Fruit fly (Drosophila melanogaster) whole organism, embryonic: ENCODE measurements around the gene Cubn.
A peak's percentile ranks its signal among the peaks of the same experiment; 100 is the strongest.

ENCODE experiments used
- Bdp1 ChIP-seq: fragments of 200-800 bp; sonication (Bioruptor generic); optimal IDR thresholded peaks from 3 replicates; lab custom pipeline; 2016; ENCODE audit warnings: missing biosample characterization, missing genetic modification characterization
- C15 ChIP-seq: fragments of 200-800 bp; sonication (Bioruptor generic); IDR thresholded peaks from 3 replicates; pipeline ENCODE4 v1.3.6; 2022; ENCODE audit warnings: missing biosample characterization, missing genetic modification characterization
- CG10321 ChIP-seq: fragments of 200-800 bp; sonication (Bioruptor generic); IDR thresholded peaks from 2 replicates; pipeline ENCODE4 v1.3.6; 2022; ENCODE audit warnings: missing biosample characterization, missing genetic modification characterization
- CG11504 ChIP-seq: fragments of 200-800 bp; sonication (Bioruptor generic); optimal IDR thresholded peaks from 3 replicates; lab custom pipeline; 2019; ENCODE audit warnings: missing biosample characterization, mild to moderate bottlenecking, missing genetic modification characterization, moderate library complexity
- CG12155 ChIP-seq: fragments of 200-800 bp; sonication (Bioruptor generic); optimal IDR thresholded peaks from 3 replicates; lab custom pipeline; 2016; ENCODE audit warnings: missing biosample characterization, missing genetic modification characterization
- CG16813 ChIP-seq: fragments of 200-800 bp; sonication (Bioruptor generic); IDR thresholded peaks from 3 replicates; pipeline ENCODE4 v1.3.6; 2022; ENCODE audit warnings: missing biosample characterization, missing genetic modification characterization; ENCODE audit not compliant: partially characterized antibody
- CG18011 ChIP-seq: fragments of 200-800 bp; sonication (Bioruptor generic); optimal IDR thresholded peaks from 2 replicates; lab custom pipeline; 2017; ENCODE audit warnings: missing biosample characterization, missing genetic modification characterization, mild to moderate bottlenecking, moderate library complexity, missing genotype
- CG18262 ChIP-seq: fragments of 200-800 bp; optimal IDR thresholded peaks from 3 replicates; lab custom pipeline; 2019; ENCODE audit warnings: missing biosample characterization, mild to moderate bottlenecking, missing genetic modification characterization, moderate library complexity
- CG18476 ChIP-seq: fragments of 200-800 bp; sonication (Bioruptor generic); optimal IDR thresholded peaks from 2 replicates; lab custom pipeline; 2016; ENCODE audit warnings: missing biosample characterization, mild to moderate bottlenecking, missing genetic modification characterization
- CG30431 ChIP-seq: fragments of 200-800 bp; sonication (Bioruptor generic); optimal IDR thresholded peaks from 2 replicates; lab custom pipeline; 2017; ENCODE audit warnings: missing biosample characterization, missing genetic modification characterization
- CG32772 ChIP-seq: fragments of 200-800 bp; sonication (Bioruptor generic); IDR thresholded peaks from 2 replicates; pipeline ENCODE4 v1.3.6; 2022; ENCODE audit warnings: missing biosample characterization, missing genetic modification characterization
- CG4282 ChIP-seq: fragments of 200-800 bp; sonication (Bioruptor generic); optimal IDR thresholded peaks from 2 replicates; lab custom pipeline; 2016; ENCODE audit warnings: missing biosample characterization, missing genetic modification characterization
- CG43689 ChIP-seq: fragments of 200-800 bp; sonication (Bioruptor generic); IDR thresholded peaks from 2 replicates; pipeline ENCODE4 v1.3.6; 2022; ENCODE audit warnings: missing biosample characterization, missing genetic modification characterization
- CG6272 ChIP-seq: fragments of 200-800 bp; sonication (Bioruptor generic); IDR thresholded peaks from 2 replicates; pipeline ENCODE4 v1.3.6; 2022; ENCODE audit warnings: missing biosample characterization, missing genetic modification characterization
- CG9609 ChIP-seq: fragments of 200-800 bp; sonication (Bioruptor generic); optimal IDR thresholded peaks from 3 replicates; lab custom pipeline; 2016; ENCODE audit warnings: missing biosample characterization, missing genetic modification characterization
- CTCF ChIP-seq: fragments of 200-800 bp; sonication (Bioruptor generic); optimal IDR thresholded peaks from 2 replicates; lab custom pipeline; 2017; ENCODE audit warnings: missing biosample characterization, mild to moderate bottlenecking, missing genetic modification characterization, moderate library complexity
- CrebB ChIP-seq: fragments of 200-800 bp; sonication (Bioruptor generic); optimal IDR thresholded peaks from 3 replicates; lab custom pipeline; 2018; ENCODE audit warnings: missing biosample characterization, mild to moderate bottlenecking, missing genetic modification characterization
- D19A ChIP-seq: fragments of 200-800 bp; optimal IDR thresholded peaks from 3 replicates; lab custom pipeline; 2019; ENCODE audit warnings: missing biosample characterization, mild to moderate bottlenecking, missing genetic modification characterization, moderate library complexity
- Dp ChIP-seq: fragments of 200-800 bp; sonication (Bioruptor generic); optimal IDR thresholded peaks from 2 replicates; lab custom pipeline; 2018; ENCODE audit warnings: missing biosample characterization, mild to moderate bottlenecking, missing genetic modification characterization, moderate library complexity
- Ets97D ChIP-seq: fragments of 200-800 bp; sonication (Bioruptor generic); optimal IDR thresholded peaks from 3 replicates; lab custom pipeline; 2016; ENCODE audit warnings: missing biosample characterization, missing genetic modification characterization
- Fer2 ChIP-seq: fragments of 200-800 bp; sonication (Bioruptor generic); optimal IDR thresholded peaks from 2 replicates; lab custom pipeline; 2018; ENCODE audit warnings: missing biosample characterization, mild to moderate bottlenecking, missing genetic modification characterization, moderate library complexity
- Mrtf ChIP-seq: fragments of 200-800 bp; sonication (Bioruptor generic); IDR thresholded peaks from 3 replicates; pipeline ENCODE4 v1.3.6; 2022; ENCODE audit warnings: missing biosample characterization, missing genetic modification characterization
- Pdp1 ChIP-seq, 2 experiments: fragments of 200-800 bp; sonication (Bioruptor generic); optimal IDR thresholded peaks; 3 replicates each; lab custom pipeline; 2016; ENCODE audit warnings: missing biosample characterization in 2 of 2, missing genetic modification characterization in 2 of 2, mild to moderate bottlenecking in 1 of 2, moderate library complexity in 1 of 2
- Rx ChIP-seq: fragments of 200-800 bp; sonication (Bioruptor generic); IDR thresholded peaks from 2 replicates; pipeline ENCODE4 v1.3.6; 2022; ENCODE audit warnings: missing biosample characterization, missing genetic modification characterization
- Sry-δ ChIP-seq: fragments of 200-800 bp; sonication (Bioruptor generic); optimal IDR thresholded peaks from 2 replicates; lab custom pipeline; 2016; ENCODE audit warnings: missing biosample characterization, missing genetic modification characterization
- Stat92E ChIP-seq, 3 experiments: fragments of >200 bp in 2 of 3; fragments of 200-800 bp in 1 of 3; sonication (Bioruptor generic) in 1 of 3; optimal IDR thresholded peaks; 2 replicates each; lab custom pipeline; 2017 to 2019; ENCODE audit warnings: missing biosample characterization in 3 of 3, missing genetic modification characterization in 3 of 3, mild to moderate bottlenecking in 1 of 3, moderate library complexity in 1 of 3
- Tbp ChIP-seq: fragments of >200 bp; optimal IDR thresholded peaks from 2 replicates; lab custom pipeline; 2018; ENCODE audit warnings: missing biosample characterization, missing genetic modification characterization
- ash1 ChIP-seq: fragments of 200-800 bp; sonication (Bioruptor generic); optimal IDR thresholded peaks from 2 replicates; lab custom pipeline; 2018; ENCODE audit warnings: missing biosample characterization, mild to moderate bottlenecking, missing genetic modification characterization
- cato ChIP-seq: fragments of 200-800 bp; sonication (Bioruptor generic); optimal IDR thresholded peaks from 2 replicates; lab custom pipeline; 2016; ENCODE audit warnings: missing biosample characterization, missing genetic modification characterization, borderline replicate concordance
- disco-r ChIP-seq: fragments of 200-800 bp; sonication (Bioruptor generic); optimal IDR thresholded peaks from 2 replicates; lab custom pipeline; 2016; ENCODE audit warnings: missing biosample characterization, missing genetic modification characterization
- eyg ChIP-seq: fragments of 200-800 bp; sonication (Bioruptor generic); optimal IDR thresholded peaks from 3 replicates; lab custom pipeline; 2016; ENCODE audit warnings: missing biosample characterization, missing genetic modification characterization
- gfzf ChIP-seq: fragments of 200-800 bp; sonication (Bioruptor generic); optimal IDR thresholded peaks from 2 replicates; lab custom pipeline; 2016; ENCODE audit warnings: missing biosample characterization, mild to moderate bottlenecking, missing genetic modification characterization, moderate library complexity
- hbn ChIP-seq: fragments of 200-800 bp; sonication (Bioruptor generic); IDR thresholded peaks from 2 replicates; pipeline ENCODE4 v1.3.6; 2022; ENCODE audit warnings: missing biosample characterization, missing genetic modification characterization; ENCODE audit not compliant: partially characterized antibody
- kni ChIP-seq: fragments of 200-800 bp; sonication (Bioruptor generic); optimal IDR thresholded peaks from 3 replicates; lab custom pipeline; 2017; ENCODE audit warnings: mild to moderate bottlenecking, missing biosample characterization, missing genetic modification reagents, missing genetic modification characterization
- lmd ChIP-seq: fragments of 200-800 bp; sonication (Bioruptor generic); IDR thresholded peaks from 2 replicates; pipeline ENCODE4 v1.3.6; 2022; ENCODE audit warnings: missing biosample characterization, missing genetic modification characterization
- luna ChIP-seq: fragments of 200-800 bp; sonication (Bioruptor generic); optimal IDR thresholded peaks from 2 replicates; lab custom pipeline; 2016; ENCODE audit warnings: missing biosample characterization, missing genetic modification characterization
- pan ChIP-seq, 4 experiments: fragments of >200 bp in 3 of 4; fragments of 200-800 bp in 1 of 4; sonication (Bioruptor generic) in 1 of 4; optimal IDR thresholded peaks in 3 of 4; IDR thresholded peaks in 1 of 4; 2 replicates each; pipeline versions ENCODE4 v1.3.6 to Lab custom; 2017 to 2022; ENCODE audit warnings: missing biosample characterization in 2 of 4, missing genetic modification characterization in 2 of 4, mixed read lengths in 1 of 4
- peb ChIP-seq: fragments of 200-800 bp; sonication (Bioruptor generic); IDR thresholded peaks from 2 replicates; pipeline ENCODE4 v1.3.6; 2022; ENCODE audit warnings: missing biosample characterization, missing genetic modification characterization
- pho ChIP-seq: fragments of 200-800 bp; sonication (Bioruptor generic); optimal IDR thresholded peaks from 2 replicates; lab custom pipeline; 2016; ENCODE audit warnings: missing biosample characterization, missing genetic modification characterization
- pita ChIP-seq: fragments of 200-800 bp; sonication (Bioruptor generic); optimal IDR thresholded peaks from 2 replicates; lab custom pipeline; 2017; ENCODE audit warnings: missing biosample characterization, mild to moderate bottlenecking, missing genetic modification characterization
- pzg ChIP-seq: fragments of 200-800 bp; sonication (Bioruptor generic); optimal IDR thresholded peaks from 3 replicates; lab custom pipeline; 2018; ENCODE audit warnings: missing biosample characterization, mild to moderate bottlenecking, missing genetic modification characterization, moderate library complexity
- scrt ChIP-seq: fragments of 200-800 bp; sonication (Bioruptor generic); optimal IDR thresholded peaks from 2 replicates; lab custom pipeline; 2018; ENCODE audit warnings: missing biosample characterization, mild to moderate bottlenecking, missing genetic modification characterization, moderate library complexity
- sisA ChIP-seq: fragments of 200-800 bp; sonication (Bioruptor generic); IDR thresholded peaks from 2 replicates; pipeline ENCODE4 v1.3.6; 2022; ENCODE audit warnings: missing biosample characterization, missing genetic modification characterization
- slbo ChIP-seq: fragments of 200-800 bp; sonication (Bioruptor generic); IDR thresholded peaks from 2 replicates; pipeline ENCODE4 v1.3.6; 2022; ENCODE audit warnings: missing biosample characterization, missing genetic modification characterization
- so ChIP-seq: fragments of 200-800 bp; sonication (Bioruptor generic); IDR thresholded peaks from 3 replicates; pipeline ENCODE4 v1.3.6; 2022; ENCODE audit warnings: missing biosample characterization, missing genetic modification characterization
- sr ChIP-seq: fragments of 200-800 bp; sonication (Bioruptor generic); IDR thresholded peaks from 3 replicates; pipeline ENCODE4 v1.3.6; 2022; ENCODE audit warnings: missing biosample characterization, missing genetic modification characterization
- stwl ChIP-seq: fragments of 200-800 bp; sonication (Bioruptor generic); optimal IDR thresholded peaks from 3 replicates; lab custom pipeline; 2018; ENCODE audit warnings: missing biosample characterization, mild to moderate bottlenecking, missing genetic modification characterization, moderate library complexity
- zen2 ChIP-seq: fragments of 200-800 bp; sonication (Bioruptor generic); IDR thresholded peaks from 3 replicates; pipeline ENCODE4 v1.3.6; 2022; ENCODE audit warnings: missing biosample characterization, missing genetic modification characterization; ENCODE audit not compliant: partially characterized antibody
- zfh2 ChIP-seq: fragments of 200-800 bp; sonication (Bioruptor generic); optimal IDR thresholded peaks from 2 replicates; lab custom pipeline; 2016; ENCODE audit warnings: missing biosample characterization, missing genetic modification characterization

The Cubn gene

DNA sequence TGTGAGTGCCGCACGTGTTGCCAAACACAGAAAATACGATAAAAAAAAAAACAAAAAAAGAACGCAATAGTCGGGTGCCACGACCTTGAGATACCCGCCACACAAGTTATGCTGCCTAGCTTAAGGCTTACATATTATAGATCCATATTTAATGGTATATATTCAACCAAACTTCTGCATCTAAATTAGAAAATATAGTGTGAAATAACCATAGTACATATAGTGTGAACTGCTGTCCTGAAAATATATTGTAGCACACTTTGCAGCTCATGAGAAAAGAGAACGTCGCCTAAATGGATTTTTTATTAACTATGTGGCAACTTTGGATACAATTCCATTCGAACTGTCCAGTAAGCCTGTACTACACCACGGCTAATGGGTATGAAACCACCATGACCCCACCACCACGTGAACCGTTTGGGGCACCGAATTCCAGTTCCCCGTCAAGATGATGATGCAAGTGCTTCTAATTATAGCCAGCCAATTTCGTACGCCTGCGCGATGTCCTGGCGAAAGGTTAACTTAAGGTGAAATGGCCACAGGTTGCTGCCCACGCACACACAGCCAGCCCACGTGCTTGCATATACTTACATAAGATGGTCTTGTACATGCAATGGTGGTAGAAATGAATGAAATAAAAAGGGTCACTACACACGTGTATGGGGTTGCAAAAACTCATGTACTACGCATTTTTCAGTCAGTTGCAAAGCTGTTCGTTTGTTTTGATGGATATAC, 29.1 kb upstream of the Cubn start (continued):
- TF ChIP-seq kni, result peak; percentile 14
- TF ChIP-seq CG30431 (GFP tag; lab: Kevin White, UChicago), result peak; percentile 64
- TF ChIP-seq Stat92E (GFP tag; optimal IDR thresholded peaks at IDR 0.05; lab: Kevin White, UChicago), result no peak
- peak; percentile 77 for TF ChIP-seq lmd (GFP tag; lab: Robert Waterston, UW)
- peak; percentile 26 for TF ChIP-seq Fer2 (tag; lab: Kevin White, UChicago)
- TF ChIP-seq zen2 (GFP tag; lab: Robert Waterston, UW), result no peak
- peak; percentile 32 for TF ChIP-seq luna
- TF ChIP-seq hbn, result no peak
- TF ChIP-seq Dp (GFP tag; lab: Kevin White, UChicago), result no peak
- peak; percentile 44 for TF ChIP-seq Bdp1
- peak; percentile 80 to 90 for TF ChIP-seq Pdp1 (GFP tag; optimal IDR thresholded peaks at IDR 0.05; lab: Kevin White, UChicago)
- peak; percentile 6 for TF ChIP-seq CTCF
- TF ChIP-seq C15 (GFP tag; lab: Robert Waterston, UW), result 0 out of 3 replicates have a peak, but pooled peaks have one; percentile 20
- TF ChIP-seq CG16813 (GFP tag; lab: Robert Waterston, UW), result no peak
- TF ChIP-seq pho (GFP tag; lab: Kevin White, UChicago), result peak; percentile 74
- TF ChIP-seq gfzf (GFP tag; lab: Kevin White, UChicago), result no peak
- TF ChIP-seq CrebB (tag; lab: Kevin White, UChicago), result peak; percentile 45
- peak; percentile 51 for TF ChIP-seq Rx (GFP tag; lab: Robert Waterston, UW)
- TF ChIP-seq CG6272 (GFP tag; lab: Robert Waterston, UW), result peak; percentile 52
- peak; percentile 66 for TF ChIP-seq CG18476 (GFP tag; lab: Kevin White, UChicago)
- TF ChIP-seq CG12155 (GFP tag; lab: Kevin White, UChicago), result peak; percentile 57
- TF ChIP-seq CG43689 (GFP tag; lab: Robert Waterston, UW), result 0 out of 2 replicates have a peak, but pooled peaks have one; percentile 17
- 0 out of 3 replicates have a peak, but pooled peaks have one; percentile 51 for TF ChIP-seq Mrtf (GFP tag; lab: Robert Waterston, UW)
- TF ChIP-seq zfh2 (GFP tag; lab: Kevin White, UChicago), result peak; percentile 74
- TF ChIP-seq so, result peak; percentile 26; the same call in 1 of the 3 replicates
- TF ChIP-seq slbo, result peak; percentile 76
- TF ChIP-seq CG11504, result peak; percentile 87
- no peak for TF ChIP-seq pzg (GFP tag; lab: Kevin White, UChicago)
- TF ChIP-seq pita (GFP tag; lab: Kevin White, UChicago), result no peak
- peak; percentile 54 for TF ChIP-seq Ets97D (GFP tag; lab: Kevin White, UChicago)
- no peak for TF ChIP-seq ash1 (GFP tag; lab: Kevin White, UChicago)
- peak; percentile 77 for TF ChIP-seq CG18262 (tag; lab: Kevin White, UChicago)
- peak; percentile 36 for TF ChIP-seq CG18011 (GFP tag; lab: Kevin White, UChicago)
- peak; percentile 83 for TF ChIP-seq CG32772 (GFP tag; lab: Robert Waterston, UW)
- peak; percentile 81 for TF ChIP-seq CG9609
- peak; percentile 64 for TF ChIP-seq cato
- TF ChIP-seq sisA (GFP tag; lab: Robert Waterston, UW), result peak; percentile 73
- no peak for TF ChIP-seq CG10321 (GFP tag; lab: Robert Waterston, UW)
- TF ChIP-seq eyg (GFP tag; lab: Kevin White, UChicago), result peak; percentile 63
- TF ChIP-seq disco-r (GFP tag; lab: Kevin White, UChicago), result peak; percentile 48
- TF ChIP-seq Sry-δ, result peak; percentile 9
- TF ChIP-seq pan (optimal IDR thresholded peaks at IDR 0.05; lab: Kevin White, UChicago), result no peak
- TF ChIP-seq pan (GFP tag; optimal IDR thresholded peaks at IDR 0.05 in 1 of 2, IDR thresholded peaks at IDR 0.05 in 1 of 2), result peak in 1 of 2 experiments; percentile 68
- peak; percentile 77 for TF ChIP-seq D19A
- TF ChIP-seq Tbp (GFP tag; lab: Kevin White, UChicago), result no peak
- peak; percentile 94 for TF ChIP-seq scrt (GFP tag; lab: Kevin White, UChicago)
- TF ChIP-seq CG4282 (GFP tag; lab: Kevin White, UChicago), result peak; percentile 40
- no peak for TF ChIP-seq sr (GFP tag; lab: Robert Waterston, UW)
- peak; percentile 39; the same call in 1 of the 2 replicates for TF ChIP-seq peb (GFP tag; lab: Robert Waterston, UW)
- TF ChIP-seq stwl (tag; lab: Kevin White, UChicago), result no peak
